Worm (Caenorhabditis elegans): ENCODE data around the gene Y62E10A.3.

Gene Y62E10A.3

DNA sequence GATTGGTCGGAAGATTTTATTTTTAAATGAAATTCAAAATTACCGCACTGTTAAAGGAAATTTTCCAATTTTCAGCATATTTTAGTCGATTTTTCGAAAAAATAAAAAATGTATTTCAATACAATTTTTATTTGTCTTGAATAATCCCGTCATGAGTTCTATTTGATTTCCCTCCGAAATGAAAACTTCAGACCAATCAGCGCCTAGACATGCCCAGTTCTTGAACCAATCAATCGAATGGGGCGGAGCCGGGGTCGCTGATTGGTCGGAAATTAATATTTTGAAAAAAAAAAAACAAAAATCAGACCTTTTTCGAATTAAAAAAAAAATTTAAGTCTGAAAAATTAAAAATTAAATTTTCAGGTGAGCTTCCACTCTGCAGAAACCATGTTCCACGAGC lies 50.4 kb downstream of the Y62E10A.3 start:
- TF ChIP-seq snpc-4 (tag; optimal IDR thresholded peaks at IDR 0.05), result no peak
- no peak for TF ChIP-seq zip-4 (GFP tag; optimal IDR thresholded peaks at IDR 0.05)
- no peak for TF ChIP-seq lin-39 (tag; optimal IDR thresholded peaks at IDR 0.05)
- TF ChIP-seq isw-1 (GFP tag; IDR thresholded peaks at IDR 0.05), result no peak
- TF ChIP-seq unc-86 (tag; optimal IDR thresholded peaks at IDR 0.05), result no peak
- no peak for TF ChIP-seq lsy-2 (tag; optimal IDR thresholded peaks at IDR 0.05)
- TF ChIP-seq fkh-4 (tag; optimal IDR thresholded peaks at IDR 0.05; ENCODE audit: borderline replicate concordance), result no peak
- no peak for TF ChIP-seq fos-1 (tag; optimal IDR thresholded peaks at IDR 0.05)
- no peak for TF ChIP-seq skn-1 (tag; optimal IDR thresholded peaks at IDR 0.05)
- TF ChIP-seq lin-15B (tag; optimal IDR thresholded peaks at IDR 0.05), result no peak
- no peak for TF ChIP-seq unc-130 (tag; optimal IDR thresholded peaks at IDR 0.05)
- no peak for TF ChIP-seq unc-98 (GFP tag; IDR thresholded peaks at IDR 0.05)
- no peak for TF ChIP-seq sptf-1 (tag; optimal IDR thresholded peaks at IDR 0.05)
